Fruit fly (Drosophila melanogaster): ENCODE data around the gene t-Grip84.

Gene t-Grip84

dm6 chr3L:7614226-7614625 lies 23.4 kb upstream of the t-Grip84 start (continued):
- TF ChIP-seq dac (GFP tag; optimal IDR thresholded peaks at IDR 0.05) (no peak), pdm3 (GFP tag; optimal IDR thresholded peaks at IDR 0.05) (peak; percentile 71), CG32006 (GFP tag; optimal IDR thresholded peaks at IDR 0.05) (peak; percentile 64), net (GFP tag; optimal IDR thresholded peaks at IDR 0.05) (peak; percentile 69), CG8319 (GFP tag; optimal IDR thresholded peaks at IDR 0.05) (peak; percentile 30), Lpt (GFP tag; optimal IDR thresholded peaks at IDR 0.05) (no peak), cyc (GFP tag; optimal IDR thresholded peaks at IDR 0.05) (peak; percentile 84), dsx (GFP tag; optimal IDR thresholded peaks at IDR 0.05; ENCODE audit: poor library complexity, severe bottlenecking) (peak; percentile 42), salr (GFP tag; optimal IDR thresholded peaks at IDR 0.05) (peak; percentile 22 to 32), CG11762 (GFP tag; optimal IDR thresholded peaks at IDR 0.05; ENCODE audit: insufficient read depth) (peak; percentile 47), Hr4 (GFP tag; optimal IDR thresholded peaks at IDR 0.05) (peak; percentile 69), acj6 (GFP tag; optimal IDR thresholded peaks at IDR 0.05) (peak; percentile 75), Sox14 (GFP tag; optimal IDR thresholded peaks at IDR 0.05) (peak; percentile 74), CG6792 (GFP tag; optimal IDR thresholded peaks at IDR 0.05) (peak; percentile 70), achi (GFP tag; optimal IDR thresholded peaks at IDR 0.05) (peak; percentile 69), Ets96B (tag; optimal IDR thresholded peaks at IDR 0.05) (peak; percentile 62), CG6163 (GFP tag; IDR thresholded peaks at IDR 0.05) (peak; percentile 80), CG3919 (GFP tag; optimal IDR thresholded peaks at IDR 0.05) (peak; percentile 74), OdsH (GFP tag; optimal IDR thresholded peaks at IDR 0.05) (peak; percentile 69), CG9139 (GFP tag; optimal IDR thresholded peaks at IDR 0.05) (peak; percentile 37), vri (GFP tag; optimal IDR thresholded peaks at IDR 0.05) (peak; percentile 71), CG6276 (GFP tag; optimal IDR thresholded peaks at IDR 0.05) (peak; percentile 32)

dm6 chr3L:7611229-7611628 lies 20.4 kb upstream of the t-Grip84 start:
- TF ChIP-seq dac (GFP tag; optimal IDR thresholded peaks at IDR 0.05): no peak
- no peak for TF ChIP-seq Sox102F (GFP tag; optimal IDR thresholded peaks at IDR 0.05)
- peak; percentile 67 for TF ChIP-seq Sox14 (GFP tag; optimal IDR thresholded peaks at IDR 0.05)
- peak; percentile 79 for TF ChIP-seq Ets96B (tag; optimal IDR thresholded peaks at IDR 0.05)
- TF ChIP-seq net (GFP tag; optimal IDR thresholded peaks at IDR 0.05): peak; percentile 54
- TF ChIP-seq spab (GFP tag; optimal IDR thresholded peaks at IDR 0.05): peak; percentile 41
- TF ChIP-seq CG32006 (GFP tag; optimal IDR thresholded peaks at IDR 0.05): peak; percentile 78
- TF ChIP-seq ss (GFP tag; optimal IDR thresholded peaks at IDR 0.05): peak in 1 of 2 experiments; percentile 26
- TF ChIP-seq Hr39 (GFP tag; optimal IDR thresholded peaks at IDR 0.05): no peak
- TF ChIP-seq Sox15 (GFP tag; optimal IDR thresholded peaks at IDR 0.05): peak; percentile 7
- TF ChIP-seq esn (GFP tag; optimal IDR thresholded peaks at IDR 0.05): peak; percentile 13
- peak; percentile 38 for TF ChIP-seq fd59A (GFP tag; optimal IDR thresholded peaks at IDR 0.05)
- TF ChIP-seq Smox (GFP tag; optimal IDR thresholded peaks at IDR 0.05): no peak
- TF ChIP-seq cyc (GFP tag; optimal IDR thresholded peaks at IDR 0.05): no peak
- TF ChIP-seq Hr38 (GFP tag; optimal IDR thresholded peaks at IDR 0.05): no peak
- peak; percentile 18 to 74 for TF ChIP-seq salr (GFP tag; optimal IDR thresholded peaks at IDR 0.05)
- peak; percentile 79 for TF ChIP-seq Lpt (GFP tag; optimal IDR thresholded peaks at IDR 0.05)
- TF ChIP-seq vri (GFP tag; optimal IDR thresholded peaks at IDR 0.05): no peak
- TF ChIP-seq CG7368 (GFP tag; optimal IDR thresholded peaks at IDR 0.05): peak; percentile 7
- TF ChIP-seq CG3919 (GFP tag; optimal IDR thresholded peaks at IDR 0.05): peak; percentile 78
- TF ChIP-seq CG6808 (GFP tag; optimal IDR thresholded peaks at IDR 0.05): no peak
- TF ChIP-seq lz (GFP tag; optimal IDR thresholded peaks at IDR 0.05): no peak
- no peak for TF ChIP-seq fd85E (GFP tag; optimal IDR thresholded peaks at IDR 0.05)
- peak; percentile 32 for TF ChIP-seq CG1621 (tag; optimal IDR thresholded peaks at IDR 0.05)
- TF ChIP-seq CG8632 (GFP tag; optimal IDR thresholded peaks at IDR 0.05): peak; percentile 5
- TF ChIP-seq CG6276 (GFP tag; optimal IDR thresholded peaks at IDR 0.05): peak; percentile 65
- TF ChIP-seq CG31627 (GFP tag; optimal IDR thresholded peaks at IDR 0.05): no peak
- peak; percentile 37 for TF ChIP-seq Eip75B (GFP tag; optimal IDR thresholded peaks at IDR 0.05)
- TF ChIP-seq dsx (GFP tag; optimal IDR thresholded peaks at IDR 0.05; ENCODE audit: poor library complexity, severe bottlenecking): peak; percentile 58
- TF ChIP-seq CG6854 (GFP tag; optimal IDR thresholded peaks at IDR 0.05): no peak
- no peak for TF ChIP-seq CG8319 (GFP tag; optimal IDR thresholded peaks at IDR 0.05)
- TF ChIP-seq Eip78C (GFP tag): peak; percentile 91
- TF ChIP-seq CG4318 (GFP tag; optimal IDR thresholded peaks at IDR 0.05): peak; percentile 62
- TF ChIP-seq CG11294 (GFP tag; IDR thresholded peaks at IDR 0.05): peak; percentile 16; the same call in 1 of the 2 replicates
- no peak for TF ChIP-seq Ets21C (GFP tag; optimal IDR thresholded peaks at IDR 0.05)
- TF ChIP-seq CG9139 (GFP tag; optimal IDR thresholded peaks at IDR 0.05): no peak
- TF ChIP-seq Gug (GFP tag; IDR thresholded peaks at IDR 0.05): peak; percentile 68
- TF ChIP-seq fkh (GFP tag; optimal IDR thresholded peaks at IDR 0.05): no peak
- peak; percentile 33 for TF ChIP-seq CG16779 (tag; optimal IDR thresholded peaks at IDR 0.05)
- TF ChIP-seq CG6163 (GFP tag; IDR thresholded peaks at IDR 0.05): peak; percentile 85

Data from whole organism, prepupa.